Worm (Caenorhabditis elegans): ENCODE data around the gene rpl-38.
A peak's percentile ranks its signal among the peaks of the same experiment; 100 is the strongest.

Gene rpl-38

ce11 chrV:15551642-15552041 is 39.7 kb downstream of the rpl-38 start (continued):
- TF ChIP-seq lin-15B (tag; optimal IDR thresholded peaks at IDR 0.05) (no peak), snpc-1.2 (GFP tag; IDR thresholded peaks at IDR 0.05) (peak; percentile 66; the same call in 1 of the 2 replicates), tag-97 (GFP tag; IDR thresholded peaks at IDR 0.05) (no peak), lir-3 (tag; optimal IDR thresholded peaks at IDR 0.05) (peak; percentile 47), mdt-29 (GFP tag; IDR thresholded peaks at IDR 0.05) (peak; percentile 76), ceh-32 (tag; optimal IDR thresholded peaks at IDR 0.05; ENCODE audit: poor library complexity) (no peak), tra-1 (GFP tag; IDR thresholded peaks at IDR 0.05) (peak; percentile 81), unc-130 (GFP tag; optimal IDR thresholded peaks at IDR 0.05) (peak; percentile 52), mep-1 (tag; optimal IDR thresholded peaks at IDR 0.05) (peak; percentile 67), Y105C5A.15 (GFP tag; IDR thresholded peaks at IDR 0.05) (peak; percentile 63; the same call in 1 of the 2 replicates), F10B5.3 (tag; optimal IDR thresholded peaks at IDR 0.05) (no peak), ceh-82 (tag; optimal IDR thresholded peaks at IDR 0.05) (no peak), jun-1 (tag; optimal IDR thresholded peaks at IDR 0.05) (no peak), arid-1 (GFP tag; conservative IDR thresholded peaks at IDR 0.05) (peak; percentile 73), zip-2 (tag; optimal IDR thresholded peaks at IDR 0.05) (no peak), daf-16 (GFP tag; optimal IDR thresholded peaks at IDR 0.05) (peak in 1 of 2 experiments; percentile 28), daf-16 (tag; optimal IDR thresholded peaks at IDR 0.05) (peak; percentile 32), zag-1 (tag; optimal IDR thresholded peaks at IDR 0.05) (no peak), R02D3.7 (tag; optimal IDR thresholded peaks at IDR 0.05) (no peak), daf-12 (tag; optimal IDR thresholded peaks at IDR 0.05) (no peak), lim-7 (GFP tag; IDR thresholded peaks at IDR 0.05) (peak; percentile 89), zip-11 (GFP tag; IDR thresholded peaks at IDR 0.05) (peak; percentile 41; the same call in 1 of the 2 replicates), lin-38 (GFP tag; IDR thresholded peaks at IDR 0.05) (peak; percentile 71), dmd-8 (GFP tag; IDR thresholded peaks at IDR 0.05) (peak; percentile 91), skn-1 (tag; optimal IDR thresholded peaks at IDR 0.05) (no peak), nhr-237 (tag; optimal IDR thresholded peaks at IDR 0.05) (no peak), cey-2 (tag; optimal IDR thresholded peaks at IDR 0.05; ENCODE audit: borderline replicate concordance, insufficient read depth) (no peak), unc-39 (tag; optimal IDR thresholded peaks at IDR 0.05) (no peak), dmd-9 (GFP tag; IDR thresholded peaks at IDR 0.05) (0 out of 2 replicates have a peak, but pooled peaks have one; percentile 32), nhr-111 (GFP tag; optimal IDR thresholded peaks at IDR 0.05) (no peak), set-16 (GFP tag; IDR thresholded peaks at IDR 0.05) (0 out of 2 replicates have a peak, but pooled peaks have one; percentile 33), ctbp-1 (GFP tag; IDR thresholded peaks at IDR 0.05) (0 out of 2 replicates have a peak, but pooled peaks have one; percentile 26), lsy-2 (tag; optimal IDR thresholded peaks at IDR 0.05) (peak in 1 of 2 experiments; percentile 27), madf-9 (GFP tag; conservative IDR thresholded peaks at IDR 0.05) (peak; percentile 82), sdz-12 (GFP tag; optimal IDR thresholded peaks at IDR 0.05) (peak; percentile 73), dpl-1 (GFP tag; optimal IDR thresholded peaks at IDR 0.05) (peak; percentile 10), rbr-2 (tag; optimal IDR thresholded peaks at IDR 0.05) (peak; percentile 45), saeg-2 (GFP tag; IDR thresholded peaks at IDR 0.05) (no peak), hmg-1.1 (GFP tag; IDR thresholded peaks at IDR 0.05) (peak; percentile 79), nhr-10 (tag; optimal IDR thresholded peaks at IDR 0.05) (no peak)

ce11 chrV:15553869-15554268 is 41.9 kb downstream of the rpl-38 start:
- TF ChIP-seq mdl-1 (tag; optimal IDR thresholded peaks at IDR 0.05) (no peak), tag-97 (GFP tag; IDR thresholded peaks at IDR 0.05) (no peak), hmg-1.1 (GFP tag; IDR thresholded peaks at IDR 0.05) (peak; percentile 54; the same call in 1 of the 2 replicates), daf-19 (GFP tag; conservative IDR thresholded peaks at IDR 0.05) (no peak), pqm-1 (tag; optimal IDR thresholded peaks at IDR 0.05) (no peak), dmd-8 (GFP tag; IDR thresholded peaks at IDR 0.05) (peak; percentile 48; the same call in 1 of the 2 replicates), D1046.2 (GFP tag; IDR thresholded peaks at IDR 0.05) (peak; percentile 59; the same call in 1 of the 2 replicates), daf-12 (tag; optimal IDR thresholded peaks at IDR 0.05) (no peak), nhr-42 (GFP tag; IDR thresholded peaks at IDR 0.05) (0 out of 2 replicates have a peak, but pooled peaks have one; percentile 9), dve-1 (tag; optimal IDR thresholded peaks at IDR 0.05; ENCODE audit: insufficient read depth) (no peak), nhr-111 (GFP tag; optimal IDR thresholded peaks at IDR 0.05) (no peak), arid-1 (GFP tag; conservative IDR thresholded peaks at IDR 0.05) (peak; percentile 63), F10B5.3 (tag; optimal IDR thresholded peaks at IDR 0.05) (no peak), ceh-20 (GFP tag; IDR thresholded peaks at IDR 0.05) (0 out of 2 replicates have a peak, but pooled peaks have one; percentile 10), nhr-76 (tag; optimal IDR thresholded peaks at IDR 0.05) (no peak), fkh-10 (GFP tag; optimal IDR thresholded peaks at IDR 0.05) (no peak), madf-9 (GFP tag; conservative IDR thresholded peaks at IDR 0.05) (no peak), ztf-11 (tag; optimal IDR thresholded peaks at IDR 0.05) (no peak), daf-8 (GFP tag; IDR thresholded peaks at IDR 0.05) (no peak), snpc-4 (tag; optimal IDR thresholded peaks at IDR 0.05) (no peak), ctbp-1 (GFP tag; IDR thresholded peaks at IDR 0.05) (peak; percentile 35; the same call in 1 of the 2 replicates)

All from whole organism, L4 larva.